Worm (Caenorhabditis elegans): ENCODE data around the gene znf-782.

znf-782 gene

DNA sequence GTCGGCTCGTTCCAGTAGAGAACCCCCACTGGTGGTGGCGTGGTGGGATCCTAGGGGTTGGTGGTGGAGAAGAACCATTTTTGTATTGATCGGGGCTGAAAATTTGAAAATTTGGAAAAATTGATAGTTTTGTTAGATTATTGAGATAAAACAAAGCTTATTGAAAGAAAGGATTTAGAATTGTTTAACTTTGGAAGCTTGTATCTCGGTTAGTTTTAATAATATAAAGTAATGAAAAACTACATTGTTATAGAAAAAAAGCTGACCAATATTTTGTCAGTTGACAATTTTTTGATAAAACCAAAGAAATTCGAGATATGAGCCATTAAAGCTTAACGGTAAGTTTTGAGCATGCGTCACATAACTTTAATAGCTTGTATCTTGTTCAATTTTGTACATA, 37.4 kb downstream of the znf-782 start, which contains the start of gene abhd-14:
Gene abhd-14 (minus strand): TSS at position 101 of the 400 bp plus-strand sequence.
- TF ChIP-seq lin-13 (tag; optimal IDR thresholded peaks at IDR 0.05): no peak
- no peak for TF ChIP-seq sptf-1 (tag; optimal IDR thresholded peaks at IDR 0.05)
- no peak for TF ChIP-seq ces-1 (GFP tag; optimal IDR thresholded peaks at IDR 0.05)
- no peak for TF ChIP-seq pha-4 (tag; optimal IDR thresholded peaks at IDR 0.05)
- TF ChIP-seq cnd-1 (tag; optimal IDR thresholded peaks at IDR 0.05): no peak
- no peak for TF ChIP-seq ceh-83 (GFP tag; optimal IDR thresholded peaks at IDR 0.05)
- no peak for TF ChIP-seq hlh-1 (tag; optimal IDR thresholded peaks at IDR 0.05)
- TF ChIP-seq ceh-39 (tag; optimal IDR thresholded peaks at IDR 0.05): no peak
- no peak for TF ChIP-seq ceh-43 (GFP tag; optimal IDR thresholded peaks at IDR 0.05)

- TF ChIP-seq unc-120 (tag; optimal IDR thresholded peaks at IDR 0.05; ENCODE audit: poor library complexity, severe bottlenecking) (no peak), sem-2 (GFP tag; optimal IDR thresholded peaks at IDR 0.05) (no peak), nhr-12 (tag; optimal IDR thresholded peaks at IDR 0.05) (no peak), ham-2 (GFP tag; optimal IDR thresholded peaks at IDR 0.05) (no peak)
Measured at ce11 chrIV:1019801-1020200, 47.5 kb downstream of the znf-782 start.

ce11 chrIV:1015430-1015829, 51.9 kb downstream of the znf-782 start:
- TF ChIP-seq elt-3 (tag; optimal IDR thresholded peaks at IDR 0.05) (no peak), nhr-12 (tag; optimal IDR thresholded peaks at IDR 0.05) (no peak), M03D4.4 (tag; optimal IDR thresholded peaks at IDR 0.05) (no peak), unc-62 (GFP tag; optimal IDR thresholded peaks at IDR 0.05) (no peak), ceh-39 (tag; optimal IDR thresholded peaks at IDR 0.05) (no peak), ham-2 (GFP tag; optimal IDR thresholded peaks at IDR 0.05) (no peak), hlh-1 (tag; optimal IDR thresholded peaks at IDR 0.05) (no peak), mep-1 (tag; optimal IDR thresholded peaks at IDR 0.05) (no peak), mab-5 (tag; optimal IDR thresholded peaks at IDR 0.05) (no peak), unc-39 (tag; optimal IDR thresholded peaks at IDR 0.05) (no peak), bed-3 (GFP tag; optimal IDR thresholded peaks at IDR 0.05) (no peak), nhr-76 (tag; optimal IDR thresholded peaks at IDR 0.05) (no peak), nhr-28 (tag; optimal IDR thresholded peaks at IDR 0.05) (no peak)

- TF ChIP-seq ceh-39 (tag; optimal IDR thresholded peaks at IDR 0.05) (no peak), ces-1 (GFP tag; optimal IDR thresholded peaks at IDR 0.05) (no peak), blmp-1 (tag; optimal IDR thresholded peaks at IDR 0.05) (no peak), cnd-1 (tag; optimal IDR thresholded peaks at IDR 0.05) (no peak), lin-13 (tag; optimal IDR thresholded peaks at IDR 0.05) (no peak), elt-3 (tag; optimal IDR thresholded peaks at IDR 0.05) (no peak), sptf-1 (tag; optimal IDR thresholded peaks at IDR 0.05) (no peak), mls-2 (tag; optimal IDR thresholded peaks at IDR 0.05) (no peak), nhr-237 (tag; optimal IDR thresholded peaks at IDR 0.05) (no peak), unc-39 (tag; optimal IDR thresholded peaks at IDR 0.05) (no peak)
Measured at ce11 chrIV:1013233-1013798, 54.0 kb downstream of the znf-782 start.

ce11 chrIV:1012447-1012846, 54.9 kb downstream of the znf-782 start, which contains the start of gene rbm-39:
rbm-39 (plus strand) TSS chrIV:1012624.
- TF ChIP-seq ztf-11 (tag; optimal IDR thresholded peaks at IDR 0.05) (no peak), lin-13 (tag; optimal IDR thresholded peaks at IDR 0.05) (peak; percentile 80), cnd-1 (tag; optimal IDR thresholded peaks at IDR 0.05) (no peak), tbx-8 (GFP tag; optimal IDR thresholded peaks at IDR 0.05) (no peak), nhr-2 (tag; optimal IDR thresholded peaks at IDR 0.05) (no peak), nhr-76 (tag; optimal IDR thresholded peaks at IDR 0.05) (no peak), bed-3 (GFP tag; optimal IDR thresholded peaks at IDR 0.05) (no peak), blmp-1 (tag; optimal IDR thresholded peaks at IDR 0.05) (no peak), M03D4.4 (tag; optimal IDR thresholded peaks at IDR 0.05) (no peak), flh-1 (GFP tag; optimal IDR thresholded peaks at IDR 0.05) (no peak), nhr-12 (tag; optimal IDR thresholded peaks at IDR 0.05) (no peak), mab-5 (tag; optimal IDR thresholded peaks at IDR 0.05) (no peak), unc-39 (tag; optimal IDR thresholded peaks at IDR 0.05) (no peak), ceh-43 (GFP tag; optimal IDR thresholded peaks at IDR 0.05) (no peak), lin-32 (GFP tag; optimal IDR thresholded peaks at IDR 0.05) (no peak), sptf-1 (tag; optimal IDR thresholded peaks at IDR 0.05) (no peak), elt-1 (tag; optimal IDR thresholded peaks at IDR 0.05; ENCODE audit: borderline replicate concordance, insufficient read depth) (no peak), unc-62 (GFP tag; optimal IDR thresholded peaks at IDR 0.05) (no peak), ceh-83 (GFP tag; optimal IDR thresholded peaks at IDR 0.05) (no peak), ham-2 (GFP tag; optimal IDR thresholded peaks at IDR 0.05) (no peak), elt-3 (tag; optimal IDR thresholded peaks at IDR 0.05) (no peak), zip-8 (tag; optimal IDR thresholded peaks at IDR 0.05) (no peak), ceh-39 (tag; optimal IDR thresholded peaks at IDR 0.05) (peak; percentile 77), drap-1 (GFP tag; optimal IDR thresholded peaks at IDR 0.05) (no peak), hlh-1 (tag; optimal IDR thresholded peaks at IDR 0.05) (peak; percentile 15), pha-4 (tag; optimal IDR thresholded peaks at IDR 0.05) (peak; percentile 74), nhr-28 (tag; optimal IDR thresholded peaks at IDR 0.05) (no peak), nhr-237 (tag; optimal IDR thresholded peaks at IDR 0.05) (peak; percentile 50), snpc-4 (tag; optimal IDR thresholded peaks at IDR 0.05) (no peak), sem-2 (GFP tag; optimal IDR thresholded peaks at IDR 0.05) (no peak), mep-1 (tag; optimal IDR thresholded peaks at IDR 0.05) (peak; percentile 82), lsy-2 (tag; optimal IDR thresholded peaks at IDR 0.05) (peak; percentile 82), ces-1 (GFP tag; optimal IDR thresholded peaks at IDR 0.05) (peak; percentile 97), unc-120 (tag; optimal IDR thresholded peaks at IDR 0.05; ENCODE audit: poor library complexity, severe bottlenecking) (peak; percentile 7), mls-2 (tag; optimal IDR thresholded peaks at IDR 0.05) (no peak)
